Fruit fly (Drosophila melanogaster): ENCODE measurements around the gene boss.

Gene boss

dm6 chr3R:26012801-26013663 lies 51.2 kb downstream of the boss start:
- no peak for TF ChIP-seq CTCF (optimal IDR thresholded peaks at IDR 0.05)
- TF ChIP-seq CG8478 (optimal IDR thresholded peaks at IDR 0.05): no peak

- TF ChIP-seq CTCF (optimal IDR thresholded peaks at IDR 0.05): no peak
Measured at dm6 chr3R:26013664-26013948, 51.8 kb downstream of the boss start.

- TF ChIP-seq CTCF (optimal IDR thresholded peaks at IDR 0.05) (no peak), CG8478 (optimal IDR thresholded peaks at IDR 0.05) (no peak)
Measured at dm6 chr3R:26014262-26014833, 52.6 kb downstream of the boss start, which contains the start of gene Kaz-m1. TSS of gene Kaz-m1 (plus strand) at chr3R:26014721.
